Fruit fly (Drosophila melanogaster) whole organism, embryonic: ENCODE data around the gene mora.

ENCODE experiments used
- B-H1 ChIP-seq: fragments of 200-800 bp; sonication (Bioruptor generic); IDR thresholded peaks from 3 replicates; pipeline ENCODE4 v1.3.6; 2022; ENCODE audit warnings: missing biosample characterization, missing genetic modification characterization
- CG10274 ChIP-seq: fragments of 200-800 bp; sonication (Bioruptor generic); optimal IDR thresholded peaks from 3 replicates; lab custom pipeline; 2017; ENCODE audit warnings: missing biosample characterization, mild to moderate bottlenecking, missing genetic modification characterization
- CG10654 ChIP-seq: fragments of 200-800 bp; sonication (Bioruptor generic); optimal IDR thresholded peaks from 2 replicates; lab custom pipeline; 2016; ENCODE audit warnings: missing biosample characterization, missing genetic modification characterization
- CG10959 ChIP-seq: fragments of 200-800 bp; sonication (Bioruptor generic); IDR thresholded peaks from 2 replicates; pipeline ENCODE4 v1.3.6; 2022; ENCODE audit warnings: missing biosample characterization, missing genetic modification characterization
- CG11398 ChIP-seq: fragments of 200-800 bp; sonication (Bioruptor generic); optimal IDR thresholded peaks from 2 replicates; lab custom pipeline; 2016; ENCODE audit warnings: missing biosample characterization, missing genetic modification characterization
- CG11456 ChIP-seq: fragments of 200-800 bp; sonication (Bioruptor generic); IDR thresholded peaks from 3 replicates; pipeline ENCODE4 v1.3.6; 2022; ENCODE audit warnings: missing biosample characterization, missing genetic modification characterization
- CG11723 ChIP-seq: fragments of 200-800 bp; sonication (Bioruptor generic); optimal IDR thresholded peaks from 2 replicates; lab custom pipeline; 2017; ENCODE audit warnings: missing biosample characterization, mild to moderate bottlenecking, missing genetic modification characterization
- CG12299 ChIP-seq: fragments of 200-800 bp; sonication (Bioruptor generic); optimal IDR thresholded peaks from 2 replicates; lab custom pipeline; 2018; ENCODE audit warnings: missing biosample characterization, mild to moderate bottlenecking, missing genetic modification characterization
- CG12744 ChIP-seq: fragments of 200-800 bp; sonication (Bioruptor generic); optimal IDR thresholded peaks from 2 replicates; lab custom pipeline; 2016; ENCODE audit warnings: missing biosample characterization, missing genetic modification characterization
- CG12942 ChIP-seq: fragments of 200-800 bp; sonication (Bioruptor generic); optimal IDR thresholded peaks from 3 replicates; lab custom pipeline; 2016; ENCODE audit warnings: missing biosample characterization, missing genetic modification characterization
- CG14860 ChIP-seq: fragments of 200-800 bp; sonication (Bioruptor generic); IDR thresholded peaks from 3 replicates; pipeline ENCODE4 v1.3.6; 2022; ENCODE audit warnings: missing biosample characterization, missing genetic modification characterization; ENCODE audit not compliant: partially characterized antibody
- CG15073 ChIP-seq: fragments of 200-800 bp; sonication (Bioruptor generic); optimal IDR thresholded peaks from 2 replicates; lab custom pipeline; 2016; ENCODE audit warnings: missing biosample characterization, missing genetic modification characterization
- CG16863 ChIP-seq: fragments of 200-800 bp; sonication (Bioruptor generic); optimal IDR thresholded peaks from 3 replicates; lab custom pipeline; 2016; ENCODE audit warnings: missing biosample characterization, missing genetic modification characterization
- CG18599 ChIP-seq: fragments of 200-800 bp; sonication (Bioruptor generic); optimal IDR thresholded peaks from 3 replicates; lab custom pipeline; 2017; ENCODE audit warnings: missing biosample characterization, missing genetic modification characterization, mild to moderate bottlenecking, moderate library complexity, missing genetic modification reagents
- CG2875 ChIP-seq: fragments of 200-800 bp; sonication (Bioruptor generic); optimal IDR thresholded peaks from 2 replicates; lab custom pipeline; 2017; ENCODE audit warnings: missing biosample characterization, mild to moderate bottlenecking, missing genetic modification characterization, missing genetic modification reagents
- CG3163 ChIP-seq: fragments of 200-800 bp; sonication (Bioruptor generic); optimal IDR thresholded peaks from 3 replicates; lab custom pipeline; 2016; ENCODE audit warnings: missing biosample characterization, missing genetic modification characterization
- CG34422 ChIP-seq: fragments of 200-800 bp; sonication (Bioruptor generic); IDR thresholded peaks from 3 replicates; pipeline ENCODE4 v1.3.6; 2022; ENCODE audit warnings: missing biosample characterization, missing genetic modification characterization
- CG4282 ChIP-seq: fragments of 200-800 bp; sonication (Bioruptor generic); optimal IDR thresholded peaks from 2 replicates; lab custom pipeline; 2016; ENCODE audit warnings: missing biosample characterization, missing genetic modification characterization
- CG6854 ChIP-seq: fragments of 200-800 bp; sonication (Bioruptor generic); optimal IDR thresholded peaks from 3 replicates; lab custom pipeline; 2017; ENCODE audit warnings: missing biosample characterization, mild to moderate bottlenecking, missing genetic modification characterization
- CG7839 ChIP-seq: fragments of 200-800 bp; sonication (Bioruptor generic); optimal IDR thresholded peaks from 3 replicates; lab custom pipeline; 2018; ENCODE audit warnings: missing biosample characterization, mild to moderate bottlenecking, missing genetic modification characterization, moderate library complexity
- CG8290 ChIP-seq, 3 experiments: fragments of 200-800 bp; sonication (Bioruptor generic); optimal IDR thresholded peaks; 2 replicates each; lab custom pipeline; 2016 to 2019; ENCODE audit warnings: missing biosample characterization in 3 of 3, missing genetic modification characterization in 3 of 3, mild to moderate bottlenecking in 2 of 3, moderate library complexity in 1 of 3
- Dp ChIP-seq: fragments of 200-800 bp; sonication (Bioruptor generic); optimal IDR thresholded peaks from 2 replicates; lab custom pipeline; 2018; ENCODE audit warnings: missing biosample characterization, mild to moderate bottlenecking, missing genetic modification characterization, moderate library complexity
- Fer3 ChIP-seq: fragments of 200-800 bp; sonication (Bioruptor generic); optimal IDR thresholded peaks from 2 replicates; lab custom pipeline; 2018; ENCODE audit warnings: missing biosample characterization, mild to moderate bottlenecking, missing genetic modification characterization, moderate library complexity
- Hr3 ChIP-seq: fragments of 200-800 bp; sonication (Bioruptor generic); optimal IDR thresholded peaks from 3 replicates; lab custom pipeline; 2016; ENCODE audit warnings: missing biosample characterization, missing genetic modification characterization
- Lpt ChIP-seq: fragments of >200 bp; optimal IDR thresholded peaks from 2 replicates; lab custom pipeline; 2018; ENCODE audit warnings: missing biosample characterization, missing genetic modification characterization
- Poxn ChIP-seq: fragments of 200-800 bp; sonication (Bioruptor generic); IDR thresholded peaks from 2 replicates; pipeline ENCODE4 v1.3.6; 2022; ENCODE audit warnings: missing biosample characterization, missing genetic modification characterization
- Sox100B ChIP-seq: fragments of 200-800 bp; sonication (Bioruptor generic); optimal IDR thresholded peaks from 3 replicates; lab custom pipeline; 2018; ENCODE audit warnings: missing biosample characterization, mild to moderate bottlenecking, missing genetic modification characterization
- Ssrp ChIP-seq: fragments of 200-800 bp; sonication (Bioruptor generic); optimal IDR thresholded peaks from 2 replicates; lab custom pipeline; 2018; ENCODE audit warnings: missing biosample characterization, mild to moderate bottlenecking, missing genetic modification characterization, moderate library complexity
- al ChIP-seq: fragments of 200-800 bp; sonication (Bioruptor generic); IDR thresholded peaks from 2 replicates; pipeline ENCODE4 v1.3.6; 2022; ENCODE audit warnings: missing biosample characterization, missing genetic modification characterization
- cg ChIP-seq: fragments of 200-800 bp; sonication (Bioruptor generic); optimal IDR thresholded peaks from 3 replicates; lab custom pipeline; 2019; ENCODE audit warnings: missing biosample characterization, mild to moderate bottlenecking, missing genetic modification characterization, moderate library complexity
- chif ChIP-seq, 2 experiments: fragments of 200-800 bp; sonication (Bioruptor generic); optimal IDR thresholded peaks; 3 replicates each; lab custom pipeline; 2016; ENCODE audit warnings: missing biosample characterization in 2 of 2, missing genetic modification characterization in 2 of 2
- chinmo ChIP-seq: fragments of 200-800 bp; sonication (Bioruptor generic); IDR thresholded peaks from 4 replicates; pipeline ENCODE4 v1.3.6; 2022; ENCODE audit warnings: missing biosample characterization, missing genetic modification characterization; ENCODE audit not compliant: partially characterized antibody
- ci ChIP-seq: fragments of 200-800 bp; sonication (Bioruptor generic); IDR thresholded peaks from 3 replicates; pipeline ENCODE4 v1.3.6; 2022; ENCODE audit warnings: missing biosample characterization, missing genetic modification characterization
- dysf ChIP-seq: fragments of 200-800 bp; sonication (Bioruptor generic); IDR thresholded peaks from 3 replicates; pipeline ENCODE4 v1.3.6; 2022; ENCODE audit warnings: missing biosample characterization, missing genetic modification characterization
- eyg ChIP-seq: fragments of 200-800 bp; sonication (Bioruptor generic); optimal IDR thresholded peaks from 3 replicates; lab custom pipeline; 2016; ENCODE audit warnings: missing biosample characterization, missing genetic modification characterization
- gce ChIP-seq: fragments of 200-800 bp; sonication (Bioruptor generic); IDR thresholded peaks from 3 replicates; pipeline ENCODE4 v1.3.6; 2022; ENCODE audit warnings: missing biosample characterization, missing genetic modification characterization
- gsb-n ChIP-seq: fragments of 200-800 bp; sonication (Bioruptor generic); optimal IDR thresholded peaks from 3 replicates; lab custom pipeline; 2018; ENCODE audit warnings: missing biosample characterization, mild to moderate bottlenecking, missing genetic modification characterization
- jumu ChIP-seq: fragments of 200-800 bp; sonication (Bioruptor generic); optimal IDR thresholded peaks from 3 replicates; lab custom pipeline; 2016; ENCODE audit warnings: missing biosample characterization, missing genetic modification characterization
- ken ChIP-seq: fragments of 200-800 bp; sonication (Bioruptor generic); IDR thresholded peaks from 3 replicates; pipeline ENCODE4 v1.3.6; 2022; ENCODE audit warnings: missing biosample characterization, missing genetic modification characterization
- lmd ChIP-seq: fragments of 200-800 bp; sonication (Bioruptor generic); IDR thresholded peaks from 2 replicates; pipeline ENCODE4 v1.3.6; 2022; ENCODE audit warnings: missing biosample characterization, missing genetic modification characterization
- mld ChIP-seq: fragments of 200-800 bp; sonication (Bioruptor generic); IDR thresholded peaks from 3 replicates; pipeline ENCODE4 v1.3.6; 2022; ENCODE audit warnings: missing biosample characterization, missing genetic modification characterization; ENCODE audit not compliant: partially characterized antibody
- nmo ChIP-seq: fragments of 200-800 bp; sonication (Bioruptor generic); optimal IDR thresholded peaks from 2 replicates; lab custom pipeline; 2018; ENCODE audit warnings: missing biosample characterization, mild to moderate bottlenecking, missing genetic modification characterization, moderate library complexity
- pan ChIP-seq, 4 experiments: fragments of >200 bp in 3 of 4; fragments of 200-800 bp in 1 of 4; sonication (Bioruptor generic) in 1 of 4; optimal IDR thresholded peaks in 3 of 4; IDR thresholded peaks in 1 of 4; 2 replicates each; pipeline versions ENCODE4 v1.3.6 to Lab custom; 2017 to 2022; ENCODE audit warnings: missing biosample characterization in 2 of 4, missing genetic modification characterization in 2 of 4, mixed read lengths in 1 of 4
- phol ChIP-seq: fragments of 200-800 bp; sonication (Bioruptor generic); optimal IDR thresholded peaks from 3 replicates; lab custom pipeline; 2018; ENCODE audit warnings: missing biosample characterization, mild to moderate bottlenecking, missing genetic modification characterization, moderate library complexity
- pita ChIP-seq: fragments of 200-800 bp; sonication (Bioruptor generic); optimal IDR thresholded peaks from 2 replicates; lab custom pipeline; 2017; ENCODE audit warnings: missing biosample characterization, mild to moderate bottlenecking, missing genetic modification characterization
- pnt ChIP-seq: fragments of 200-800 bp; sonication (Bioruptor generic); optimal IDR thresholded peaks from 3 replicates; lab custom pipeline; 2016; ENCODE audit warnings: missing biosample characterization, missing genetic modification characterization
- sc ChIP-seq, 3 experiments: fragments of >200 bp in 2 of 3; fragments of 200-800 bp in 1 of 3; sonication (Bioruptor generic) in 1 of 3; optimal IDR thresholded peaks; 2 replicates in 2 of 3; 3 replicates in 1 of 3; lab custom pipeline; 2017; ENCODE audit warnings: mild to moderate bottlenecking in 1 of 3, missing biosample characterization in 1 of 3, missing genetic modification characterization in 1 of 3, missing genetic modification reagents in 1 of 3
- ttk ChIP-seq: fragments of 200-800 bp; sonication (Bioruptor generic); IDR thresholded peaks from 2 replicates; pipeline ENCODE4 v2.1.2; 2022; ENCODE audit warnings: missing biosample characterization, missing genetic modification characterization
- vfl ChIP-seq: fragments of 200-800 bp; sonication (Bioruptor generic); optimal IDR thresholded peaks from 2 replicates; lab custom pipeline; 2016; ENCODE audit warnings: missing biosample characterization, missing genetic modification characterization

Gene mora

DNA sequence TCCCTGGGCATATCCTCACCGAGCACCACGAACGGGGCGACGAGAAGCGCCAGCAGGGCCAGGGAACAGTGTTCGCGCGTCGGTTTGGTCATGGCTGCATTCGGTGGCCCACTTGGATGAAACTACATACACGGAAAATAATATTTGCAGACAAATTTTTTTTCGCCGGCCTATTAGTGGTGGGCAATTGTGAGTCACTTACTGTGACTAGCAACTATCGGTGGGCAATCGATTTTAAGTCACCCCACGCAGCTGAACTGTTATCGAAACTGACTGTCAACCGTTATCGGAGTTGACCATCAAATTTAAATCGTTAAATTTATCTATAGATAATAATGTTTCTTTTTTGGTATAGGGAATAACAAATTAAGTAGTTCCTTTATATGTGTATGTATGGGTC lies 16.8 kb upstream of the mora start, which contains the start of gene CG5510 (continued):
- TF ChIP-seq sc (optimal IDR thresholded peaks at IDR 0.05; lab: Kevin White, UChicago) = no peak
- no peak for TF ChIP-seq sc (GFP tag; optimal IDR thresholded peaks at IDR 0.05; lab: Kevin White, UChicago)
- TF ChIP-seq CG12942 = peak; percentile 26
- peak; percentile 25; the same call in 1 of the 3 replicates for TF ChIP-seq dysf (GFP tag; lab: Robert Waterston, UW)
- TF ChIP-seq pnt (GFP tag; lab: Kevin White, UChicago) = peak; percentile 7
- TF ChIP-seq al (GFP tag; lab: Robert Waterston, UW) = no peak
- TF ChIP-seq vfl (GFP tag; lab: Kevin White, UChicago) = peak; percentile 52
- TF ChIP-seq Hr3 = peak; percentile 47
- TF ChIP-seq Sox100B = no peak
- peak; percentile 46 for TF ChIP-seq phol (tag; lab: Kevin White, UChicago)
- TF ChIP-seq CG10959 (GFP tag; lab: Robert Waterston, UW) = no peak
- TF ChIP-seq Poxn = no peak
- TF ChIP-seq CG4282 = no peak
- TF ChIP-seq CG7839 = no peak
- peak; percentile 13 to 48 for TF ChIP-seq chif (GFP tag; optimal IDR thresholded peaks at IDR 0.05; lab: Kevin White, UChicago)
- TF ChIP-seq nmo = peak; percentile 76
- no peak for TF ChIP-seq CG2875 (GFP tag; lab: Kevin White, UChicago)
- TF ChIP-seq chinmo (GFP tag; lab: Robert Waterston, UW) = peak; percentile 98
- TF ChIP-seq CG10654 (GFP tag; lab: Kevin White, UChicago) = no peak
- peak; percentile 79; the same call in 2 of the 3 replicates for TF ChIP-seq ken (GFP tag; lab: Robert Waterston, UW)
- TF ChIP-seq gce (GFP tag; lab: Robert Waterston, UW) = no peak
- no peak for TF ChIP-seq CG11398 (GFP tag; lab: Kevin White, UChicago)
- peak; percentile 39 for TF ChIP-seq eyg (GFP tag; lab: Kevin White, UChicago)
- TF ChIP-seq CG34422 (GFP tag; lab: Robert Waterston, UW) = peak; percentile 93
- TF ChIP-seq CG15073 (GFP tag; lab: Kevin White, UChicago) = no peak
- no peak for TF ChIP-seq CG6854 (GFP tag; lab: Kevin White, UChicago)
- TF ChIP-seq ttk (GFP tag; lab: Robert Waterston, UW) = no peak
- TF ChIP-seq ci = peak; percentile 71; the same call in 2 of the 3 replicates
- peak; percentile 51 for TF ChIP-seq jumu (GFP tag; lab: Kevin White, UChicago)
- no peak for TF ChIP-seq Lpt (GFP tag; lab: Kevin White, UChicago)
- no peak for TF ChIP-seq CG10274 (GFP tag; lab: Kevin White, UChicago)
- TF ChIP-seq Fer3 (tag; lab: Kevin White, UChicago) = peak; percentile 8
- TF ChIP-seq CG11456 (GFP tag; lab: Robert Waterston, UW) = peak; percentile 66; the same call in 2 of the 3 replicates
- no peak for TF ChIP-seq cg (GFP tag; lab: Kevin White, UChicago)
- peak; percentile 13 for TF ChIP-seq gsb-n (tag; lab: Kevin White, UChicago)
- TF ChIP-seq CG11723 (GFP tag; lab: Kevin White, UChicago) = no peak
- TF ChIP-seq CG12299 (tag; lab: Kevin White, UChicago) = peak; percentile 15
- TF ChIP-seq CG3163 (GFP tag; lab: Kevin White, UChicago) = peak; percentile 45
- peak; percentile 96 for TF ChIP-seq CG14860 (GFP tag; lab: Robert Waterston, UW)
- peak; percentile 97 for TF ChIP-seq mld (GFP tag; lab: Robert Waterston, UW)
- TF ChIP-seq CG16863 (GFP tag; lab: Kevin White, UChicago) = no peak
- TF ChIP-seq pita (GFP tag; lab: Kevin White, UChicago) = no peak
- TF ChIP-seq B-H1 (GFP tag; lab: Robert Waterston, UW) = no peak
- TF ChIP-seq CG8290 (GFP tag; optimal IDR thresholded peaks at IDR 0.05; lab: Kevin White, UChicago) = no peak
- peak in 1 of 2 experiments; percentile 89 for TF ChIP-seq CG8290 (tag; optimal IDR thresholded peaks at IDR 0.05; lab: Kevin White, UChicago)
- TF ChIP-seq CG12744 (GFP tag; lab: Kevin White, UChicago) = peak; percentile 8
- TF ChIP-seq Dp (GFP tag; lab: Kevin White, UChicago) = peak; percentile 96
- peak; percentile 38; the same call in 1 of the 2 replicates for TF ChIP-seq lmd
- TF ChIP-seq CG18599 (GFP tag; lab: Kevin White, UChicago) = no peak
- TF ChIP-seq Ssrp = no peak
- no peak for TF ChIP-seq pan (optimal IDR thresholded peaks at IDR 0.05; lab: Kevin White, UChicago)
- TF ChIP-seq pan (GFP tag; optimal IDR thresholded peaks at IDR 0.05 in 1 of 2, IDR thresholded peaks at IDR 0.05 in 1 of 2) = peak in 1 of 2 experiments; percentile 53
